Worm (Caenorhabditis elegans) whole organism, mixed stage, embryonic: ENCODE data around the gene B0416.2.

ENCODE experiments used
- bed-3 ChIP-seq: fragments of 200-800 bp; sonication (Bioruptor generic); optimal IDR thresholded peaks from 3 replicates; lab custom pipeline; 2018; ENCODE audit warnings: mild to moderate bottlenecking, missing genetic modification characterization, moderate library complexity, missing compliant biosample characterization
- unc-39 ChIP-seq: fragments of 150-350 bp; optimal IDR thresholded peaks from 2 replicates; lab custom pipeline; 2014; ENCODE audit warnings: missing biosample characterization, missing genetic modification characterization

ce11 chrX:9278653-9279052 is 20.3 kb upstream of the B0416.2 start, which contains the start of gene B0416.4:
- no peak for TF ChIP-seq bed-3 (GFP tag; lab: Kevin White, UChicago)
- no peak for TF ChIP-seq unc-39 (tag; lab: Kevin White, UChicago)
